Worm (Caenorhabditis elegans): ENCODE measurements around the gene sre-2.

- TF ChIP-seq nhr-237 (tag; optimal IDR thresholded peaks at IDR 0.05) = no peak
- TF ChIP-seq elt-3 (tag; optimal IDR thresholded peaks at IDR 0.05) = no peak
- TF ChIP-seq unc-30 (tag; optimal IDR thresholded peaks at IDR 0.05) = no peak
- no peak for TF ChIP-seq zag-1 (tag; optimal IDR thresholded peaks at IDR 0.05)
- no peak for TF ChIP-seq tbx-2 (tag; optimal IDR thresholded peaks at IDR 0.05)
- TF ChIP-seq ama-1 (optimal IDR thresholded peaks at IDR 0.05) = no peak
- TF ChIP-seq dpl-1 (GFP tag; optimal IDR thresholded peaks at IDR 0.05) = no peak
- no peak for TF ChIP-seq unc-62 (GFP tag; optimal IDR thresholded peaks at IDR 0.05)
- no peak for TF ChIP-seq sptf-1 (tag; optimal IDR thresholded peaks at IDR 0.05)
- TF ChIP-seq lir-3 (tag; optimal IDR thresholded peaks at IDR 0.05; ENCODE audit: poor library complexity) = no peak
- no peak for TF ChIP-seq egl-27 (tag; optimal IDR thresholded peaks at IDR 0.05)
Measured at ce11 chrII:8102041-8102440, at the start of gene sre-2.
